Worm (Caenorhabditis elegans) whole organism, L2 larva: Measurements from ENCODE around the gene hda-6.
A peak's percentile ranks its signal among the peaks of the same experiment; 100 is the strongest.

Experiments used
- C34F6.9 ChIP-seq: fragments of 150-350 bp; optimal IDR thresholded peaks from 2 replicates; lab custom pipeline; 2014; ENCODE audit warnings: missing biosample characterization, missing genetic modification characterization
- F13H6.1 ChIP-seq: sonication (generic microtip); optimal IDR thresholded peaks from 2 replicates; lab custom pipeline; 2016; ENCODE audit warnings: missing genetic modification characterization, missing compliant biosample characterization
- Y55F3AM.14 ChIP-seq: fragments of 200-800 bp; sonication (Bioruptor generic); optimal IDR thresholded peaks from 2 replicates; lab custom pipeline; 2018; ENCODE audit warnings: mild to moderate bottlenecking, missing genetic modification characterization, missing compliant biosample characterization
- alr-1 ChIP-seq: fragments of 150-350 bp; optimal IDR thresholded peaks from 2 replicates; lab custom pipeline; 2014; ENCODE audit warnings: missing biosample characterization, missing genetic modification characterization
- aly-2 ChIP-seq: fragments of 150-350 bp; optimal IDR thresholded peaks from 2 replicates; lab custom pipeline; 2014; ENCODE audit warnings: missing biosample characterization, missing genetic modification characterization
- ama-1 ChIP-seq: fragments of 150-350 bp; optimal IDR thresholded peaks from 2 replicates; lab custom pipeline; 2018; ENCODE audit warnings: inconsistent platforms
- blmp-1 ChIP-seq: sonication (generic microtip); optimal IDR thresholded peaks from 2 replicates; lab custom pipeline; 2017; ENCODE audit warnings: missing genetic modification characterization, mild to moderate bottlenecking, missing compliant biosample characterization, antibody characterized with exemption, moderate library complexity; ENCODE audit not compliant: insufficient read depth
- ceh-16 ChIP-seq: fragments of 150-350 bp; optimal IDR thresholded peaks from 2 replicates; lab custom pipeline; 2014; ENCODE audit warnings: missing biosample characterization, missing genetic modification characterization
- ceh-82 ChIP-seq: fragments of 150-350 bp; optimal IDR thresholded peaks from 2 replicates; lab custom pipeline; 2014; ENCODE audit warnings: missing biosample characterization, missing genetic modification characterization
- crh-2 ChIP-seq: sonication (generic microtip); optimal IDR thresholded peaks from 2 replicates; lab custom pipeline; 2017; ENCODE audit warnings: missing biosample characterization, missing genetic modification characterization
- dmd-4 ChIP-seq: sonication (generic microtip); optimal IDR thresholded peaks from 2 replicates; lab custom pipeline; 2017; ENCODE audit warnings: missing biosample characterization, missing genetic modification characterization
- elt-1 ChIP-seq: fragments of 150-350 bp; optimal IDR thresholded peaks from 2 replicates; lab custom pipeline; 2014; ENCODE audit warnings: missing biosample characterization, missing genetic modification characterization
- elt-3 ChIP-seq: sonication (generic microtip); optimal IDR thresholded peaks from 2 replicates; lab custom pipeline; 2017; ENCODE audit warnings: missing biosample characterization, missing genetic modification characterization
- fos-1 ChIP-seq: fragments of 150-350 bp; optimal IDR thresholded peaks from 2 replicates; lab custom pipeline; 2014; ENCODE audit warnings: missing biosample characterization, missing genetic modification characterization
- gmeb-1 ChIP-seq: fragments of 150-350 bp; optimal IDR thresholded peaks from 2 replicates; lab custom pipeline; 2014; ENCODE audit warnings: missing biosample characterization, missing genetic modification characterization
- lin-11 ChIP-seq: fragments of 150-350 bp; sonication (generic microtip); optimal IDR thresholded peaks from 2 replicates; lab custom pipeline; 2014; ENCODE audit warnings: missing biosample characterization, missing genetic modification characterization, inconsistent platforms, mixed read lengths
- lin-39 ChIP-seq: fragments of 150-350 bp; optimal IDR thresholded peaks from 2 replicates; lab custom pipeline; 2014; ENCODE audit warnings: missing biosample characterization, missing genetic modification reagents, missing genetic modification characterization
- lsy-2 ChIP-seq, 2 experiments: fragments of 150-350 bp in 1 of 2; sonication (generic microtip) in 1 of 2; optimal IDR thresholded peaks; 2 replicates each; lab custom pipeline; 2014 to 2017; ENCODE audit warnings: missing biosample characterization in 2 of 2, missing genetic modification characterization in 2 of 2
- mab-5 ChIP-seq: fragments of 150-350 bp; optimal IDR thresholded peaks from 2 replicates; lab custom pipeline; 2014; ENCODE audit warnings: missing biosample characterization, missing genetic modification characterization
- mbf-1 ChIP-seq: sonication (generic microtip); optimal IDR thresholded peaks from 2 replicates; lab custom pipeline; 2017; ENCODE audit warnings: missing biosample characterization, missing genetic modification characterization
- mdl-1 ChIP-seq, 2 experiments: fragments of 150-350 bp in 1 of 2; sonication (generic microtip) in 1 of 2; optimal IDR thresholded peaks; 2 replicates each; lab custom pipeline; 2017; ENCODE audit warnings: missing biosample characterization in 2 of 2, missing genetic modification characterization in 2 of 2
- nhr-10 ChIP-seq: sonication (generic microtip); optimal IDR thresholded peaks from 2 replicates; lab custom pipeline; 2017; ENCODE audit warnings: missing biosample characterization, missing genetic modification characterization
- nhr-11 ChIP-seq: fragments of 150-350 bp; optimal IDR thresholded peaks from 2 replicates; lab custom pipeline; 2014; ENCODE audit warnings: missing biosample characterization, missing genetic modification characterization
- nhr-12 ChIP-seq: fragments of 150-350 bp; optimal IDR thresholded peaks from 2 replicates; lab custom pipeline; 2014; ENCODE audit warnings: missing biosample characterization, missing genetic modification characterization
- nhr-129 ChIP-seq: fragments of 150-350 bp; optimal IDR thresholded peaks from 2 replicates; lab custom pipeline; 2014; ENCODE audit warnings: missing biosample characterization, missing genetic modification characterization
- nhr-21 ChIP-seq: fragments of 150-350 bp; optimal IDR thresholded peaks from 2 replicates; lab custom pipeline; 2014; ENCODE audit warnings: missing biosample characterization, missing genetic modification characterization
- nhr-23 ChIP-seq: fragments of 150-350 bp; optimal IDR thresholded peaks from 2 replicates; lab custom pipeline; 2014; ENCODE audit warnings: missing biosample characterization, missing genetic modification reagents, missing genetic modification characterization
- nhr-237 ChIP-seq: fragments of 150-350 bp; optimal IDR thresholded peaks from 2 replicates; lab custom pipeline; 2014; ENCODE audit warnings: missing biosample characterization, missing genetic modification characterization
- nhr-6 ChIP-seq: fragments of 150-350 bp; optimal IDR thresholded peaks from 2 replicates; lab custom pipeline; 2014; ENCODE audit warnings: missing biosample characterization, missing genetic modification characterization
- peb-1 ChIP-seq: fragments of 150-350 bp; optimal IDR thresholded peaks from 2 replicates; lab custom pipeline; 2014; ENCODE audit warnings: missing biosample characterization, missing genetic modification characterization
- sem-4 ChIP-seq: fragments of 150-350 bp; optimal IDR thresholded peaks from 2 replicates; lab custom pipeline; 2014; ENCODE audit warnings: missing biosample characterization, missing genetic modification reagents, missing genetic modification characterization
- sma-3 ChIP-seq: sonication (generic microtip); optimal IDR thresholded peaks from 2 replicates; lab custom pipeline; 2016; ENCODE audit warnings: missing genetic modification reagents, missing genetic modification characterization, missing compliant biosample characterization
- sma-9 ChIP-seq, 2 experiments: fragments of 150-350 bp in 1 of 2; sonication (generic microtip) in 1 of 2; optimal IDR thresholded peaks; 2 replicates each; lab custom pipeline; 2014 to 2016; ENCODE audit warnings: missing genetic modification characterization in 2 of 2, mild to moderate bottlenecking in 1 of 2, missing biosample characterization in 1 of 2, missing compliant biosample characterization in 1 of 2, missing genetic modification reagents in 1 of 2, moderate library complexity in 1 of 2
- snpc-4 ChIP-seq: fragments of 150-350 bp; optimal IDR thresholded peaks from 2 replicates; lab custom pipeline; 2014; ENCODE audit warnings: missing biosample characterization, missing genetic modification characterization
- unc-39 ChIP-seq: fragments of 150-350 bp; optimal IDR thresholded peaks from 2 replicates; lab custom pipeline; 2014; ENCODE audit warnings: missing biosample characterization, missing genetic modification characterization
- unc-55 ChIP-seq: fragments of 150-350 bp; sonication (generic microtip); optimal IDR thresholded peaks from 3 replicates; lab custom pipeline; 2014; ENCODE audit warnings: missing biosample characterization, missing genetic modification reagents, missing genetic modification characterization
- unc-62 ChIP-seq: fragments of 150-350 bp; optimal IDR thresholded peaks from 2 replicates; lab custom pipeline; 2014; ENCODE audit warnings: missing biosample characterization, missing genetic modification reagents, missing genetic modification characterization
- zag-1 ChIP-seq: fragments of 150-350 bp; optimal IDR thresholded peaks from 2 replicates; lab custom pipeline; 2014; ENCODE audit warnings: missing biosample characterization, missing genetic modification characterization
- ztf-1 ChIP-seq: fragments of 200-800 bp; sonication (Bioruptor generic); conservative IDR thresholded peaks from 2 replicates; pipeline ENCODE4 v1.3.6; 2022; ENCODE audit warnings: missing genetic modification characterization, missing compliant biosample characterization
- ztf-4 ChIP-seq: fragments of 150-350 bp; optimal IDR thresholded peaks from 2 replicates; lab custom pipeline; 2014; ENCODE audit warnings: missing biosample characterization, missing genetic modification characterization

hda-6 gene

DNA sequence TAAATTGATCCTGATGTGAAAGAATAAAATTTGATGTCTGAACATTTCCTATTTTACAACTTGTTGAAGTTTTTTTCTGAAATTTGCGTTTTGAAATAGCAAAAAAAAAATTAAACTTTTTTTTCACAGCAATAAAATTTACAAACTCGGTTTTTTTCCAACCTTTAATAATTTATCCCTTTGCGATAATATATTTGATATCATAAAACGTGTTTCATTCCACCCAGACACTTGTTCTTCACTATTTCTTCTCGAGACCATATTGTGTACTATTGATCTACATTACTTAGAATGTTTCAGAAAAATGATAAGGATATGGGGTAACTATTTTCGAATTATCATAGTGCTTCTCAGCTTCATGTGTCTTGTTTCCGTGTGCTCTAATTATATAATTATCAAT is 38.0 kb downstream of the hda-6 start, which contains the start of gene Y4C6B.4:
Gene Y4C6B.4, plus strand, starts transcription at position 301 of the 400 bp plus-strand sequence.
- TF ChIP-seq mbf-1 (tag; lab: Kevin White, UChicago) (no peak), mdl-1 (tag; optimal IDR thresholded peaks at IDR 0.05; lab: Kevin White, UChicago) (no peak), nhr-6 (tag; lab: Kevin White, UChicago) (no peak), nhr-12 (no peak), mab-5 (no peak), nhr-10 (tag; lab: Kevin White, UChicago) (no peak), elt-3 (tag; lab: Kevin White, UChicago) (no peak), lin-39 (tag; lab: Kevin White, UChicago) (no peak), ama-1 (lab: Kevin White, UChicago) (no peak), fos-1 (tag; lab: Kevin White, UChicago) (no peak), ceh-16 (tag; lab: Kevin White, UChicago) (no peak), nhr-11 (no peak), snpc-4 (tag; lab: Kevin White, UChicago) (no peak)

ce11 chrIV:5318835-5319303 is 45.2 kb downstream of the hda-6 start, which contains the start of gene slc-46A:
slc-46A (plus strand) TSS chrIV:5319253.
- TF ChIP-seq sem-4 (no peak), ztf-4 (tag; lab: Kevin White, UChicago) (no peak), snpc-4 (tag; lab: Kevin White, UChicago) (peak; percentile 20), unc-62 (GFP tag; lab: Kevin White, UChicago) (no peak), sma-9 (GFP tag; optimal IDR thresholded peaks at IDR 0.05; lab: Kevin White, UChicago) (peak; percentile 12), sma-9 (tag; optimal IDR thresholded peaks at IDR 0.05; lab: Kevin White, UChicago) (no peak), lin-11 (tag; lab: Kevin White, UChicago) (no peak), elt-1 (tag; lab: Kevin White, UChicago) (no peak), nhr-12 (no peak), dmd-4 (tag; lab: Kevin White, UChicago) (no peak), ama-1 (lab: Kevin White, UChicago) (no peak), unc-39 (tag; lab: Kevin White, UChicago) (no peak), unc-55 (GFP tag; lab: Kevin White, UChicago) (peak; percentile 26), gmeb-1 (tag; lab: Kevin White, UChicago) (no peak), ztf-1 (no peak), zag-1 (tag; lab: Kevin White, UChicago) (no peak), C34F6.9 (tag; lab: Kevin White, UChicago) (peak; percentile 48), elt-3 (tag; lab: Kevin White, UChicago) (no peak)

ce11 chrIV:5317106-5317505 is 47.0 kb downstream of the hda-6 start:
- peak; percentile 58 for TF ChIP-seq gmeb-1 (tag; lab: Kevin White, UChicago)
- TF ChIP-seq ztf-1, result no peak
- TF ChIP-seq sma-3 (GFP tag; lab: Kevin White, UChicago), result peak; percentile 63
- no peak for TF ChIP-seq peb-1 (tag; lab: Kevin White, UChicago)
- TF ChIP-seq ceh-82, result no peak
- TF ChIP-seq crh-2 (tag; lab: Kevin White, UChicago), result peak; percentile 25
- no peak for TF ChIP-seq nhr-12
- TF ChIP-seq fos-1 (tag; lab: Kevin White, UChicago), result peak; percentile 2
- TF ChIP-seq ama-1 (lab: Kevin White, UChicago), result peak; percentile 87
- no peak for TF ChIP-seq mab-5
- TF ChIP-seq ceh-16 (tag; lab: Kevin White, UChicago), result no peak
- no peak for TF ChIP-seq nhr-23 (tag; lab: Kevin White, UChicago)
- TF ChIP-seq nhr-129 (tag; lab: Kevin White, UChicago), result no peak
- peak; percentile 95 for TF ChIP-seq snpc-4 (tag; lab: Kevin White, UChicago)
- TF ChIP-seq nhr-237 (tag; lab: Kevin White, UChicago), result no peak
- TF ChIP-seq elt-3 (tag; lab: Kevin White, UChicago), result no peak
- no peak for TF ChIP-seq Y55F3AM.14 (GFP tag; lab: Kevin White, UChicago)
- no peak for TF ChIP-seq lsy-2 (tag; optimal IDR thresholded peaks at IDR 0.05; lab: Kevin White, UChicago)
- TF ChIP-seq nhr-6 (tag; lab: Kevin White, UChicago), result peak; percentile 27
- no peak for TF ChIP-seq blmp-1 (tag; lab: Kevin White, UChicago)
- peak; percentile 5 for TF ChIP-seq F13H6.1 (tag; lab: Kevin White, UChicago)
- TF ChIP-seq mdl-1 (tag; optimal IDR thresholded peaks at IDR 0.05; lab: Kevin White, UChicago), result no peak
- TF ChIP-seq sma-9 (GFP tag; optimal IDR thresholded peaks at IDR 0.05; lab: Kevin White, UChicago), result peak; percentile 27
- no peak for TF ChIP-seq sma-9 (tag; optimal IDR thresholded peaks at IDR 0.05; lab: Kevin White, UChicago)
- TF ChIP-seq sem-4, result no peak
- no peak for TF ChIP-seq nhr-10 (tag; lab: Kevin White, UChicago)
- TF ChIP-seq unc-62 (GFP tag; lab: Kevin White, UChicago), result no peak
- no peak for TF ChIP-seq unc-39 (tag; lab: Kevin White, UChicago)
- no peak for TF ChIP-seq dmd-4 (tag; lab: Kevin White, UChicago)
- no peak for TF ChIP-seq aly-2 (tag; lab: Kevin White, UChicago)
- no peak for TF ChIP-seq alr-1 (tag; lab: Kevin White, UChicago)
- peak; percentile 16 for TF ChIP-seq nhr-21
- TF ChIP-seq nhr-11, result no peak
- no peak for TF ChIP-seq zag-1 (tag; lab: Kevin White, UChicago)
- TF ChIP-seq unc-55 (GFP tag; lab: Kevin White, UChicago), result no peak
